Fruit fly (Drosophila melanogaster) whole organism, prepupa: ENCODE results near the gene skd.

ENCODE experiments used
- Blimp-1 ChIP-seq: fragments of 200-800 bp; sonication (Bioruptor generic); optimal IDR thresholded peaks from 3 replicates; lab custom pipeline; 2017; ENCODE audit warnings: missing biosample characterization, missing genetic modification characterization, mild to moderate bottlenecking, moderate library complexity, missing genetic modification reagents
- CG10669 ChIP-seq: fragments of 200-800 bp; sonication (Bioruptor generic); optimal IDR thresholded peaks from 3 replicates; lab custom pipeline; 2018; ENCODE audit warnings: missing biosample characterization, mild to moderate bottlenecking, missing genetic modification characterization, moderate library complexity
- CG6792 ChIP-seq: fragments of 200-800 bp; sonication (Bioruptor generic); optimal IDR thresholded peaks from 3 replicates; lab custom pipeline; 2016; ENCODE audit warnings: missing biosample characterization, missing genetic modification characterization
- CG8119 ChIP-seq: fragments of 200-800 bp; sonication (Bioruptor generic); IDR thresholded peaks from 3 replicates; pipeline ENCODE4 v1.3.6; 2022; ENCODE audit warnings: missing biosample characterization, missing genetic modification characterization
- Met ChIP-seq: fragments of 200-800 bp; sonication (Bioruptor generic); optimal IDR thresholded peaks from 3 replicates; lab custom pipeline; 2016; ENCODE audit warnings: missing biosample characterization, missing genetic modification characterization
- Sox102F ChIP-seq: fragments of 200-800 bp; sonication (Bioruptor generic); optimal IDR thresholded peaks from 2 replicates; lab custom pipeline; 2016; ENCODE audit warnings: missing biosample characterization, mild to moderate bottlenecking, missing genetic modification characterization
- Sox14 ChIP-seq: fragments of 200-800 bp; sonication (Bioruptor generic); optimal IDR thresholded peaks from 3 replicates; lab custom pipeline; 2016; ENCODE audit warnings: missing biosample characterization, missing genetic modification characterization
- eg ChIP-seq: fragments of 200-800 bp; sonication (Bioruptor generic); IDR thresholded peaks from 3 replicates; pipeline ENCODE4 v1.3.6; 2022; ENCODE audit warnings: missing biosample characterization, missing genetic modification characterization
- fd85E ChIP-seq: fragments of 200-800 bp; sonication (Bioruptor generic); optimal IDR thresholded peaks from 3 replicates; lab custom pipeline; 2016; ENCODE audit warnings: missing biosample characterization, missing genetic modification characterization
- pdm3 ChIP-seq: fragments of 200-800 bp; sonication (Bioruptor generic); optimal IDR thresholded peaks from 3 replicates; lab custom pipeline; 2016; ENCODE audit warnings: missing biosample characterization, missing genetic modification characterization
- salr ChIP-seq, 2 experiments: fragments of 200-800 bp; sonication (Bioruptor generic); optimal IDR thresholded peaks; 3 replicates each; lab custom pipeline; 2016 to 2018; ENCODE audit warnings: missing biosample characterization in 2 of 2, missing genetic modification characterization in 2 of 2, mild to moderate bottlenecking in 1 of 2

- TF ChIP-seq CG8119 (GFP tag; lab: Robert Waterston, UW) (0 out of 3 replicates have a peak, but pooled peaks have one; percentile 12), fd85E (GFP tag; lab: Kevin White, UChicago) (no peak), Sox102F (GFP tag; lab: Kevin White, UChicago) (peak; percentile 35), Met (GFP tag; lab: Kevin White, UChicago) (peak; percentile 50), Blimp-1 (GFP tag; lab: Kevin White, UChicago) (peak; percentile 14), Sox14 (GFP tag; lab: Kevin White, UChicago) (peak; percentile 35), eg (GFP tag; lab: Robert Waterston, UW) (peak; percentile 66; the same call in 2 of the 3 replicates), CG6792 (GFP tag; lab: Kevin White, UChicago) (peak; percentile 71), CG10669 (GFP tag; lab: Kevin White, UChicago) (peak; percentile 31), salr (GFP tag; optimal IDR thresholded peaks at IDR 0.05; lab: Kevin White, UChicago) (no peak), pdm3 (peak; percentile 51)
Measured at dm6 chr3L:20952622-20953618, 74.3 kb downstream of the skd start.
